Fruit fly (Drosophila melanogaster): ENCODE measurements around the gene CG15201.

dm6 chrX:11135840-11136586 is 7.9 kb upstream of the CG15201 start:
- TF ChIP-seq CTCF (optimal IDR thresholded peaks at IDR 0.05) (no peak), CG8478 (optimal IDR thresholded peaks at IDR 0.05) (no peak)
